Worm (Caenorhabditis elegans): ENCODE data around the gene Y37E11B.7.

The Y37E11B.7 gene

ce11 chrIV:3599126-3599525, 838 bp downstream of the Y37E11B.7 start, which contains the start of gene Y37E11B.6:
Gene Y37E11B.6, minus strand, starts transcription at chrIV:3599306.
- TF ChIP-seq hmg-1.2 (GFP tag; IDR thresholded peaks at IDR 0.05) (peak; percentile 98), aptf-3 (GFP tag; IDR thresholded peaks at IDR 0.05) (no peak), Y53G8AR.9 (GFP tag; conservative IDR thresholded peaks at IDR 0.05) (no peak), madf-8 (GFP tag; conservative IDR thresholded peaks at IDR 0.05) (no peak), snpc-4 (GFP tag; optimal IDR thresholded peaks at IDR 0.05) (no peak), snpc-4 (tag; optimal IDR thresholded peaks at IDR 0.05) (no peak), ceh-27 (GFP tag; optimal IDR thresholded peaks at IDR 0.05) (no peak), Y79H2A.3 (GFP tag; conservative IDR thresholded peaks at IDR 0.05) (no peak), ztf-18 (tag; optimal IDR thresholded peaks at IDR 0.05) (no peak), lin-26 (GFP tag; IDR thresholded peaks at IDR 0.05) (no peak), mcd-1 (GFP tag; IDR thresholded peaks at IDR 0.05) (peak; percentile 62), him-1 (tag; optimal IDR thresholded peaks at IDR 0.05) (no peak)

DNA sequence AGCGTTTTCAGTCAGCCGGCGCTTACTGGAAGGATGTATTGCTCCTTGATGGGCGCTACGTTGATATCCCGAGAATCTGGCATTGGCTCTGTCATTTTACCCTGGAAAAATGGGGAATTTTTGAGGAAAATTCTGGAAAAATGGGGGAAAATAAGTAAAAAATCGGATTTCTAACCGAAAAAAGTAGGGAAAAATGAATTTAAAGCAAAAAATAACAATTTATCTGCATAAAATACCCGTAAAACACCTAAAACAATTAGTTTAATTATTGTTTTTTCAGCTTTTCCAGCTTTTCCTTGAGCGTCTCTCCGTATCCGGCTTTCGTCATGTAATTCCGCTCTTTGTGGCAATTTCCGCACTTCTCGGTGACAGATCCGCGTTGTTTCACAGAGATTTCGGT, 1.5 kb downstream of the Y37E11B.7 start, which contains the start of gene Y37E11B.5:
Y37E11B.5 (minus strand) TSS at position 101 of the 400 bp plus-strand sequence.
- TF ChIP-seq zfh-2 (GFP tag; conservative IDR thresholded peaks at IDR 0.05) = no peak
- TF ChIP-seq atf-7 (tag; optimal IDR thresholded peaks at IDR 0.05) = no peak
- no peak for TF ChIP-seq egrh-3 (GFP tag; IDR thresholded peaks at IDR 0.05)
- TF ChIP-seq F39B2.1 (GFP tag; IDR thresholded peaks at IDR 0.05) = no peak
- no peak for TF ChIP-seq athp-1 (tag; optimal IDR thresholded peaks at IDR 0.05)
- TF ChIP-seq rcor-1 (GFP tag; IDR thresholded peaks at IDR 0.05) = no peak
- TF ChIP-seq Y79H2A.3 (GFP tag; conservative IDR thresholded peaks at IDR 0.05) = no peak
- no peak for TF ChIP-seq attf-5 (GFP tag; optimal IDR thresholded peaks at IDR 0.05)
- no peak for TF ChIP-seq nfya-2 (GFP tag; IDR thresholded peaks at IDR 0.05)
- no peak for TF ChIP-seq lin-26 (GFP tag; IDR thresholded peaks at IDR 0.05)
- no peak for TF ChIP-seq ccch-3 (GFP tag; optimal IDR thresholded peaks at IDR 0.05)
- no peak for TF ChIP-seq unc-130 (GFP tag; optimal IDR thresholded peaks at IDR 0.05)
- TF ChIP-seq snpc-1.3 (tag; optimal IDR thresholded peaks at IDR 0.05; ENCODE audit: insufficient read depth) = no peak
- no peak for TF ChIP-seq nhr-80 (tag; optimal IDR thresholded peaks at IDR 0.05)
- no peak for TF ChIP-seq ztf-22 (GFP tag; optimal IDR thresholded peaks at IDR 0.05)
- TF ChIP-seq ceh-27 (GFP tag; optimal IDR thresholded peaks at IDR 0.05) = no peak

- TF ChIP-seq snpc-1.1 (tag; optimal IDR thresholded peaks at IDR 0.05; ENCODE audit: insufficient read depth) = no peak
- no peak for TF ChIP-seq repo-1 (tag; optimal IDR thresholded peaks at IDR 0.05)
- TF ChIP-seq K11D2.4 (GFP tag; IDR thresholded peaks at IDR 0.05) = no peak
- TF ChIP-seq pbrm-1 (GFP tag; IDR thresholded peaks at IDR 0.05) = no peak
These were observed 2.6 kb downstream of the Y37E11B.7 start for ce11 chrIV:3597356-3597755.

ce11 chrIV:3593513-3593912, 6.5 kb downstream of the Y37E11B.7 start, which contains the start of gene taf-2:
Gene taf-2, minus strand, starts transcription at chrIV:3593613.
- TF ChIP-seq nfya-2 (GFP tag; IDR thresholded peaks at IDR 0.05) (no peak), chd-7 (tag; optimal IDR thresholded peaks at IDR 0.05) (no peak), hrde-1 (tag; optimal IDR thresholded peaks at IDR 0.05; ENCODE audit: borderline replicate concordance) (no peak), hlh-26 (GFP tag; conservative IDR thresholded peaks at IDR 0.05) (no peak)

- no peak for TF ChIP-seq sea-2 (GFP tag; IDR thresholded peaks at IDR 0.05)
- peak; percentile 70 for TF ChIP-seq zfh-2 (GFP tag; conservative IDR thresholded peaks at IDR 0.05)
These were observed 9.1 kb downstream of the Y37E11B.7 start for ce11 chrIV:3590821-3591220.
